Worm (Caenorhabditis elegans) whole organism, L3 larva: ENCODE data around the gene algn-1.

Source experiments
- ama-1 ChIP-seq: fragments of 150-350 bp; optimal IDR thresholded peaks from 2 replicates; lab custom pipeline; 2018
- egl-27 ChIP-seq: sonication (generic microtip); optimal IDR thresholded peaks from 4 replicates; lab custom pipeline; 2017; ENCODE audit warnings: missing biosample characterization, missing genetic modification reagents, missing genetic modification characterization
- fkh-10 ChIP-seq: sonication (generic microtip); optimal IDR thresholded peaks from 2 replicates; lab custom pipeline; 2017; ENCODE audit warnings: missing biosample characterization, missing genetic modification reagents, missing genetic modification characterization
- nhr-25 ChIP-seq: sonication (generic microtip); optimal IDR thresholded peaks from 2 replicates; lab custom pipeline; 2017; ENCODE audit warnings: missing biosample characterization, missing genetic modification characterization
- nhr-43 ChIP-seq: sonication (generic microtip); optimal IDR thresholded peaks from 2 replicates; lab custom pipeline; 2016; ENCODE audit warnings: mild to moderate bottlenecking, missing genetic modification characterization, missing compliant biosample characterization; ENCODE audit not compliant: poor library complexity, severe bottlenecking
- pqm-1 ChIP-seq: fragments of 150-350 bp; optimal IDR thresholded peaks from 2 replicates; lab custom pipeline; 2017; ENCODE audit warnings: missing biosample characterization, missing genetic modification characterization, inconsistent platforms
- unc-39 ChIP-seq: sonication (generic microtip); optimal IDR thresholded peaks from 4 replicates; lab custom pipeline; 2017; ENCODE audit warnings: missing biosample characterization, missing genetic modification characterization
- ztf-4 ChIP-seq: fragments of 150-350 bp; optimal IDR thresholded peaks from 2 replicates; lab custom pipeline; 2014; ENCODE audit warnings: missing biosample characterization, missing genetic modification characterization

DNA sequence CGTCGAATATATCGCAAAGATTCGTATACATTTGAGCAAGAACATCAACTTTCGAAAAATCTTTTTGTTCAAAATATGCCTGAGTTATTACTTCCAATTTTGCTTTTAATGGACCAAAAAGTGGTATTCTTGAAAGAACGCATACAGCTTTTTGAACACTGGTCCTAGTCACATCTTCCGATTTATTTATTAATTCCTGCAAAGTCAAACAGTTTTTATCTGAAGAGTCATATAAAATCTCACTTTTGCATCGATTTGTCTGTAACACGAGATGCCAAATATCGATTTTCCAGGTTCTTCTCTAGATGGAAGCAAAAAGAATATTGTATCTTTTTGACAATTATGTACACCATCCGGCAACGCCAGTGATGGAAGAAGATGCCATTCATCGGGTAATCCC is 10.1 kb upstream of the algn-1 start:
- no peak for TF ChIP-seq ama-1 (lab: Kevin White, UChicago)
- no peak for TF ChIP-seq ztf-4 (tag; lab: Kevin White, UChicago)
- TF ChIP-seq egl-27 = no peak
- no peak for TF ChIP-seq fkh-10 (GFP tag; lab: Kevin White, UChicago)
- no peak for TF ChIP-seq unc-39
- no peak for TF ChIP-seq pqm-1 (tag; lab: Kevin White, UChicago)
- no peak for TF ChIP-seq nhr-43 (tag; lab: Kevin White, UChicago)
- TF ChIP-seq nhr-25 (tag; lab: Kevin White, UChicago) = no peak
